Worm (Caenorhabditis elegans) whole organism, L3 larva: ENCODE data around the gene F17A2.13.

Experiments
- ZK546.5 ChIP-seq: sonication (generic microtip); optimal IDR thresholded peaks from 2 replicates; lab custom pipeline; 2017; ENCODE audit warnings: missing biosample characterization, missing genetic modification characterization
- aly-2 ChIP-seq: fragments of 150-350 bp; optimal IDR thresholded peaks from 2 replicates; lab custom pipeline; 2014; ENCODE audit warnings: missing biosample characterization, missing genetic modification characterization
- ceh-82 ChIP-seq: fragments of 150-350 bp; optimal IDR thresholded peaks from 2 replicates; lab custom pipeline; 2014; ENCODE audit warnings: missing biosample characterization, missing genetic modification characterization
- ceh-9 ChIP-seq: sonication (generic microtip); optimal IDR thresholded peaks from 2 replicates; lab custom pipeline; 2018; ENCODE audit warnings: missing biosample characterization, missing genetic modification characterization
- egl-5 ChIP-seq: fragments of 150-350 bp; optimal IDR thresholded peaks from 2 replicates; lab custom pipeline; 2017; ENCODE audit warnings: missing biosample characterization, missing genetic modification reagents, missing genetic modification characterization, inconsistent platforms
- lin-15B ChIP-seq: fragments of 150-350 bp; optimal IDR thresholded peaks from 2 replicates; lab custom pipeline; 2014; ENCODE audit warnings: missing biosample characterization, missing genetic modification characterization
- nhr-11 ChIP-seq: fragments of 150-350 bp; optimal IDR thresholded peaks from 2 replicates; lab custom pipeline; 2014; ENCODE audit warnings: missing biosample characterization, missing genetic modification characterization
- nhr-237 ChIP-seq: fragments of 150-350 bp; optimal IDR thresholded peaks from 2 replicates; lab custom pipeline; 2014; ENCODE audit warnings: missing biosample characterization, missing genetic modification characterization
- nhr-28 ChIP-seq: fragments of 150-350 bp; optimal IDR thresholded peaks from 2 replicates; lab custom pipeline; 2014; ENCODE audit warnings: missing biosample characterization, missing genetic modification characterization
- nhr-43 ChIP-seq: sonication (generic microtip); optimal IDR thresholded peaks from 2 replicates; lab custom pipeline; 2016; ENCODE audit warnings: mild to moderate bottlenecking, missing genetic modification characterization, missing compliant biosample characterization; ENCODE audit not compliant: poor library complexity, severe bottlenecking
- pha-4 ChIP-seq: fragments of 150-350 bp; optimal IDR thresholded peaks from 2 replicates; lab custom pipeline; 2014; ENCODE audit warnings: missing biosample characterization, missing genetic modification reagents, missing genetic modification characterization

DNA sequence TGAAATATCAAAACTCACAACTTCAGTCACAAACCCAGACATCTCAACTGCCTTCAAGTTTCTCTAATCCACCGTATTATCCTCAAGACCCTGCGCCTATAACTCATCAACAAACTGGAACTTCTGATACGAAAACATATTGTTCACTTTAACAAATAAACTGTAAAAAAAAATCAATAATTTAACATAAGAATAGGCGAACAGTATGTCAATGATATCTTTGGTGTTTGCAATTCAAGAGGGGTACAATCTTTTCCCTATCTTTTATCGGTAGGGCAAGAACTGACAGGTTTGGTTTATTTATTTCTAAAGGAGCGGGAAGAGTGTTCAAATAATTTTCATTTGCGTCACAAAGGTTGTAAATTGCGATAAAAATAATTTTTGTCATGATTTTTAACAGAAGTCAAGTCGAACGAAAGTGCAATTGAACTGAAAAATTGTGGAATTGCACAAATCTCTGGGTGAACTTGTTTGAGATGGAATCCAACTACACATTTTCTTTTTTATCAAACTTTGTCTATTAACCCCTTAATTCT, 41.6 kb downstream of the F17A2.13 start:
- TF ChIP-seq lin-15B (peak; percentile 12), pha-4 (tag; lab: Kevin White, UChicago) (peak; percentile 99), ceh-82 (peak; percentile 96), ceh-9 (no peak), nhr-43 (tag; lab: Kevin White, UChicago) (peak; percentile 99), egl-5 (tag; lab: Kevin White, UChicago) (peak; percentile 98), nhr-28 (peak; percentile 96), aly-2 (tag; lab: Kevin White, UChicago) (peak; percentile 98), nhr-11 (peak; percentile 98), nhr-237 (tag; lab: Kevin White, UChicago) (peak; percentile 43), ZK546.5 (peak; percentile 72)
